Fruit fly (Drosophila melanogaster): ENCODE data around the gene Ag5r2.
A peak's percentile ranks its signal among the peaks of the same experiment; 100 is the strongest.

DNA sequence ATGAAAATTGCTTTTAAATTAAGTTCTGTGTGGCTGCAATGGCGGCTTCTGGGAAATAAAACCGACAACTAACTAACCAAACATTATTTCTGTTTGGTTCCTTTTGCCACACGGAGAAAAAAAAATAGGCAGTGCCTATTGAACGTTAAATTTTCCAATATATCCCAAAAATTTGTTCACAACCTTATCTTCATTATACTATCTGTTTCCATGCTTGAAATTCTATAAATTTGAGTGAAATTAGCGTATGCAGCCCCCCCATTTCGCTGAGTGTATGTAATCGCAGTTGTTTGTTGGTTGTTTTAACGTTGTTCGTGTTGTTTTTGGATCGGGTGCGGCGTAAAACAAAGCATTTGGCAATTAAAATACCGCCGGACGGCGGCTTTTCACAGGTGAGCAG lies 45.4 kb downstream of the Ag5r2 start:
- no peak for TF ChIP-seq Dad (GFP tag; optimal IDR thresholded peaks at IDR 0.05)
- no peak for TF ChIP-seq Fer1 (GFP tag; optimal IDR thresholded peaks at IDR 0.05)
- TF ChIP-seq Pdp1 (GFP tag; optimal IDR thresholded peaks at IDR 0.05), result no peak
- TF ChIP-seq phol (tag; optimal IDR thresholded peaks at IDR 0.05), result peak; percentile 34
- TF ChIP-seq Dip2 (GFP tag; IDR thresholded peaks at IDR 0.05), result no peak
- TF ChIP-seq Dll (GFP tag; IDR thresholded peaks at IDR 0.05; ENCODE audit: partially characterized antibody), result no peak
- no peak for TF ChIP-seq slbo (GFP tag; IDR thresholded peaks at IDR 0.05)
- TF ChIP-seq ERR (GFP tag; optimal IDR thresholded peaks at IDR 0.05), result no peak
- TF ChIP-seq jing (GFP tag; optimal IDR thresholded peaks at IDR 0.05), result no peak
- no peak for TF ChIP-seq sim (GFP tag; IDR thresholded peaks at IDR 0.05)
